Worm (Caenorhabditis elegans) whole organism, L3 larva: ENCODE measurements around the gene pgph-3.

Experiments used
- elt-1 ChIP-seq: fragments of 150-350 bp; optimal IDR thresholded peaks from 2 replicates; lab custom pipeline; 2014; ENCODE audit warnings: missing biosample characterization, missing genetic modification characterization
- mdl-1 ChIP-seq: fragments of 150-350 bp; optimal IDR thresholded peaks from 2 replicates; lab custom pipeline; 2014; ENCODE audit warnings: missing biosample characterization, missing genetic modification characterization
- nhr-11 ChIP-seq: fragments of 150-350 bp; optimal IDR thresholded peaks from 2 replicates; lab custom pipeline; 2014; ENCODE audit warnings: missing biosample characterization, missing genetic modification characterization
- nhr-12 ChIP-seq: fragments of 150-350 bp; optimal IDR thresholded peaks from 2 replicates; lab custom pipeline; 2014; ENCODE audit warnings: missing biosample characterization, missing genetic modification characterization
- nhr-67 ChIP-seq: fragments of 150-350 bp; optimal IDR thresholded peaks from 2 replicates; lab custom pipeline; 2014; ENCODE audit warnings: missing biosample characterization, missing genetic modification characterization
- sea-2 ChIP-seq: fragments of 150-350 bp; sonication (generic microtip); optimal IDR thresholded peaks from 4 replicates; lab custom pipeline; 2014; ENCODE audit warnings: missing biosample characterization, missing genetic modification reagents, missing genetic modification characterization
- zag-1 ChIP-seq: fragments of 150-350 bp; optimal IDR thresholded peaks from 2 replicates; lab custom pipeline; 2014; ENCODE audit warnings: missing biosample characterization, missing genetic modification characterization
- ztf-4 ChIP-seq: fragments of 150-350 bp; optimal IDR thresholded peaks from 2 replicates; lab custom pipeline; 2014; ENCODE audit warnings: missing biosample characterization, missing genetic modification characterization

ce11 chrV:5782687-5783086 lies 19.0 kb upstream of the pgph-3 start, which contains the start of gene fbxa-183:
- TF ChIP-seq zag-1 (tag; lab: Kevin White, UChicago) (no peak), ztf-4 (tag; lab: Kevin White, UChicago) (no peak), sea-2 (GFP tag; lab: Kevin White, UChicago) (no peak), elt-1 (tag; lab: Kevin White, UChicago) (no peak), nhr-67 (tag; lab: Kevin White, UChicago) (no peak), nhr-12 (tag; lab: Kevin White, UChicago) (no peak), nhr-11 (tag; lab: Kevin White, UChicago) (no peak), mdl-1 (tag; lab: Kevin White, UChicago) (no peak)
